Worm (Caenorhabditis elegans) whole organism, young adult: ENCODE measurements around the gene F07F6.7.

ENCODE experiments used
- F49E8.2 ChIP-seq: sonication (generic microtip); optimal IDR thresholded peaks from 3 replicates; lab custom pipeline; 2017; ENCODE audit warnings: missing genetic modification characterization, mild to moderate bottlenecking, missing compliant biosample characterization, antibody characterized with exemption, moderate library complexity; ENCODE audit not compliant: insufficient read depth
- bed-1 ChIP-seq: fragments of 200-800 bp; sonication (Bioruptor generic); IDR thresholded peaks from 2 replicates; pipeline ENCODE4 v1.3.6; 2022; ENCODE audit warnings: missing genetic modification reagents, missing genetic modification characterization, missing compliant biosample characterization
- cebp-2 ChIP-seq: fragments of 200-800 bp; sonication (Bioruptor generic); IDR thresholded peaks from 2 replicates; pipeline ENCODE4 v1.3.6; 2022; ENCODE audit warnings: missing genetic modification characterization, missing compliant biosample characterization
- fkh-3 ChIP-seq: sonication (generic microtip); optimal IDR thresholded peaks from 2 replicates; lab custom pipeline; 2016; ENCODE audit warnings: mild to moderate bottlenecking, missing genetic modification characterization, missing compliant biosample characterization
- hrde-1 ChIP-seq: sonication (generic microtip); optimal IDR thresholded peaks from 2 replicates; lab custom pipeline; 2016; ENCODE audit warnings: missing genetic modification characterization, mild to moderate bottlenecking, missing compliant biosample characterization, moderate library complexity, missing genotype, missing genetic modification reagents, borderline replicate concordance
- lag-1 ChIP-seq: fragments of 200-800 bp; sonication (Bioruptor generic); IDR thresholded peaks from 2 replicates; pipeline ENCODE4 v1.3.6; 2022; ENCODE audit warnings: missing genetic modification reagents, missing genetic modification characterization, missing compliant biosample characterization
- let-526 ChIP-seq: fragments of 200-800 bp; sonication (Bioruptor generic); IDR thresholded peaks from 2 replicates; pipeline ENCODE4 v1.3.6; 2022; ENCODE audit warnings: missing genetic modification reagents, missing genetic modification characterization, missing compliant biosample characterization
- lin-40 ChIP-seq: sonication (generic microtip); optimal IDR thresholded peaks from 2 replicates; lab custom pipeline; 2016; ENCODE audit warnings: missing genetic modification characterization, mild to moderate bottlenecking, missing compliant biosample characterization, missing genotype, missing genetic modification reagents
- pha-4 ChIP-seq: fragments of 150-350 bp; sonication (generic microtip); optimal IDR thresholded peaks from 2 replicates; lab custom pipeline; 2014; ENCODE audit warnings: missing biosample characterization, missing genetic modification reagents, missing genetic modification characterization
- unc-62 ChIP-seq: fragments of 150-350 bp; optimal IDR thresholded peaks from 2 replicates; lab custom pipeline; 2014; ENCODE audit warnings: missing biosample characterization, missing genetic modification reagents, missing genetic modification characterization
- zim-3 ChIP-seq: sonication (generic microtip); optimal IDR thresholded peaks from 2 replicates; lab custom pipeline; 2017; ENCODE audit warnings: mild to moderate bottlenecking, missing genetic modification characterization, moderate library complexity, missing compliant biosample characterization
- ztf-22 ChIP-seq: fragments of 200-800 bp; sonication (Bioruptor generic); optimal IDR thresholded peaks from 2 replicates; lab custom pipeline; 2018; ENCODE audit warnings: mild to moderate bottlenecking, missing genetic modification characterization, moderate library complexity, missing compliant biosample characterization
- ztf-28 ChIP-seq: fragments of 200-800 bp; sonication (Bioruptor generic); IDR thresholded peaks from 2 replicates; pipeline ENCODE4 v1.3.6; 2022; ENCODE audit warnings: missing genetic modification reagents, missing genetic modification characterization, missing compliant biosample characterization

ce11 chrII:5388786-5389421 lies 34.8 kb downstream of the F07F6.7 start, which contains the start of gene rsp-4:
- no peak for TF ChIP-seq unc-62 (GFP tag; lab: Kevin White, UChicago)
- no peak for TF ChIP-seq cebp-2 (GFP tag; lab: Robert Waterston, UW)
- no peak for TF ChIP-seq F49E8.2 (tag; lab: Kevin White, UChicago)
- no peak for TF ChIP-seq lag-1
- no peak for TF ChIP-seq pha-4
- TF ChIP-seq ztf-22 (GFP tag; lab: Kevin White, UChicago), result no peak
- no peak for TF ChIP-seq zim-3 (tag; lab: Kevin White, UChicago)
- no peak for TF ChIP-seq lin-40
- TF ChIP-seq hrde-1 (tag; lab: Kevin White, UChicago), result no peak
- TF ChIP-seq let-526, result no peak
- TF ChIP-seq fkh-3 (tag; lab: Kevin White, UChicago), result no peak
- no peak for TF ChIP-seq bed-1
- no peak for TF ChIP-seq ztf-28 (GFP tag; lab: Robert Waterston, UW)
